Worm (Caenorhabditis elegans) whole organism, late embryonic: ENCODE measurements around the gene ctbp-1.

Experiments
- C08G9.2 ChIP-seq: sonication (generic microtip); optimal IDR thresholded peaks from 2 replicates; lab custom pipeline; 2016; ENCODE audit warnings: mild to moderate bottlenecking, missing genetic modification characterization, moderate library complexity, missing compliant biosample characterization
- ceh-2 ChIP-seq: sonication (generic microtip); optimal IDR thresholded peaks from 2 replicates; lab custom pipeline; 2016; ENCODE audit warnings: missing genotype, missing genetic modification characterization, missing compliant biosample characterization
- ceh-34 ChIP-seq: sonication (generic microtip); optimal IDR thresholded peaks from 2 replicates; lab custom pipeline; 2016; ENCODE audit warnings: mild to moderate bottlenecking, missing genetic modification characterization, missing compliant biosample characterization
- fkh-10 ChIP-seq: fragments of 150-350 bp; optimal IDR thresholded peaks from 2 replicates; lab custom pipeline; 2014; ENCODE audit warnings: missing biosample characterization, missing genetic modification reagents, missing genetic modification characterization
- hlh-30 ChIP-seq: sonication (generic microtip); optimal IDR thresholded peaks from 2 replicates; lab custom pipeline; 2017; ENCODE audit warnings: antibody characterized with exemption, missing genetic modification characterization, missing compliant biosample characterization; ENCODE audit not compliant: insufficient read depth
- lin-11 ChIP-seq: fragments of 200-800 bp; sonication (Bioruptor generic); optimal IDR thresholded peaks from 2 replicates; lab custom pipeline; 2018; ENCODE audit warnings: mild to moderate bottlenecking, missing genetic modification characterization, missing compliant biosample characterization
- nhr-11 ChIP-seq: fragments of 150-350 bp; optimal IDR thresholded peaks from 2 replicates; lab custom pipeline; 2014; ENCODE audit warnings: missing biosample characterization, missing genetic modification characterization
- pax-1 ChIP-seq: fragments of 150-350 bp; optimal IDR thresholded peaks from 2 replicates; lab custom pipeline; 2014; ENCODE audit warnings: missing biosample characterization, missing genetic modification characterization
- zip-5 ChIP-seq: sonication (generic microtip); optimal IDR thresholded peaks from 2 replicates; lab custom pipeline; 2016; ENCODE audit warnings: missing genetic modification characterization, missing compliant biosample characterization

DNA sequence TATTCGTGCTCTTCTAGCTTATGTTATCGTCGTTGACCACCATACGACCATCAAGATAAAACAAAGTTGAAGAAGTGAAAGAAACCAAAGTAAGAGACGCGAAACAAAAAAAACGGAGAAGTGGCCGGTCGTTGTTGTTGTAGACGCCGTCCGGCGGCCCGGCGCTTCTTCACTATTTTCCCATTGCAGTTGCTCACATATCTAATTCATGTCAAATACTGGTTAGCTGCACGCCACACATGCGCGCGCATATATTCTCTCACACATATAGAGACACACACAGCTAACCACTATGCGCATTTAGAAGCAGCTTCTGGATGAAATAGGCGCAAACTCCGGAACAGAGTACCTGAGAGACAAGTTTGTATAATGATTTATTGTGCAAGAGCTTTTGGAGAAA lies 5.5 kb downstream of the ctbp-1 start:
- no peak for TF ChIP-seq zip-5
- no peak for TF ChIP-seq C08G9.2 (tag; lab: Kevin White, UChicago)
- no peak for TF ChIP-seq ceh-2
- TF ChIP-seq lin-11 (tag; lab: Kevin White, UChicago): no peak
- TF ChIP-seq fkh-10 (GFP tag; lab: Kevin White, UChicago): no peak
- no peak for TF ChIP-seq hlh-30
- no peak for TF ChIP-seq pax-1 (tag; lab: Kevin White, UChicago)
- TF ChIP-seq nhr-11: no peak
- TF ChIP-seq ceh-34 (tag; lab: Kevin White, UChicago): no peak
